Fruit fly (Drosophila melanogaster): Measurements from ENCODE around the gene bip1.

DNA sequence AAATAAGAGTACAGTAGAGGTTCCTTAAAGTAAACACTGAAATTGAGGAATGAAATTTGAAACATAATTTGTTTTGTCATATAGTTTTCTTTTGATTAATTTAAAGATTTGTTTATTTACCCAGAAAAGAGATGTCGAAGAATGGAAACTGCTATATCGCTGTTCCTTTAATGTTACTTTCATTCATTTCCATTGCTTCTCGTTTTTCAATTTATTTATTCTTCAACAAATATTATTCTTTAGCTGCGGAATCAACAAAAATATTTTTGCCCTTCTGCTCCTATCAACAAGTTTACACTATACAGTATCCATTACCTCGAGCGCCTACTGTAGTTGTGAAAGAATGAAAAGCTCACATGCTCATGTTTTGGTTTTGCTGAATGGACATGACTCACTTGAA is 17.6 kb upstream of the bip1 start:
- TF ChIP-seq Hr96 (GFP tag; optimal IDR thresholded peaks at IDR 0.05) (no peak), kay (GFP tag; ENCODE audit: borderline replicate concordance) (peak; percentile 7)
